Worm (Caenorhabditis elegans) whole organism, late embryonic: Measurements from ENCODE around the gene F48E3.2.

Experiments
- C08G9.2 ChIP-seq: sonication (generic microtip); optimal IDR thresholded peaks from 2 replicates; lab custom pipeline; 2016; ENCODE audit warnings: mild to moderate bottlenecking, missing genetic modification characterization, moderate library complexity, missing compliant biosample characterization
- K02D7.2 ChIP-seq: sonication (generic microtip); optimal IDR thresholded peaks from 2 replicates; lab custom pipeline; 2017; ENCODE audit warnings: mild to moderate bottlenecking, missing genetic modification characterization, missing compliant biosample characterization
- K09A11.1 ChIP-seq: sonication (generic microtip); optimal IDR thresholded peaks from 2 replicates; lab custom pipeline; 2017; ENCODE audit warnings: antibody characterized with exemption, mild to moderate bottlenecking, missing genetic modification characterization, missing compliant biosample characterization; ENCODE audit not compliant: insufficient read depth
- T23F11.4 ChIP-seq: fragments of 200-800 bp; sonication (Bioruptor generic); optimal IDR thresholded peaks from 2 replicates; lab custom pipeline; 2018; ENCODE audit warnings: mild to moderate bottlenecking, missing genetic modification characterization, missing compliant biosample characterization
- Y22D7AL.16 ChIP-seq: sonication (generic microtip); optimal IDR thresholded peaks from 2 replicates; lab custom pipeline; 2016; ENCODE audit warnings: missing genetic modification characterization, missing compliant biosample characterization
- ahr-1 ChIP-seq: sonication (generic microtip); optimal IDR thresholded peaks from 2 replicates; lab custom pipeline; 2016; ENCODE audit warnings: missing genetic modification characterization, missing compliant biosample characterization
- ama-1 ChIP-seq: fragments of 150-350 bp; optimal IDR thresholded peaks from 2 replicates; lab custom pipeline; 2014
- ceh-18 ChIP-seq: sonication (generic microtip); optimal IDR thresholded peaks from 2 replicates; lab custom pipeline; 2016; ENCODE audit warnings: missing genetic modification characterization, missing compliant biosample characterization
- ceh-19 ChIP-seq: fragments of 200-800 bp; sonication (Bioruptor generic); optimal IDR thresholded peaks from 2 replicates; lab custom pipeline; 2018; ENCODE audit warnings: mild to moderate bottlenecking, missing genetic modification characterization, missing compliant biosample characterization
- ceh-2 ChIP-seq: sonication (generic microtip); optimal IDR thresholded peaks from 2 replicates; lab custom pipeline; 2016; ENCODE audit warnings: missing genotype, missing genetic modification characterization, missing compliant biosample characterization
- ceh-30 ChIP-seq: fragments of 150-350 bp; optimal IDR thresholded peaks from 2 replicates; lab custom pipeline; 2014; ENCODE audit warnings: missing biosample characterization, missing genetic modification characterization
- ceh-31 ChIP-seq: sonication (generic microtip); optimal IDR thresholded peaks from 2 replicates; lab custom pipeline; 2016; ENCODE audit warnings: missing genetic modification characterization, missing compliant biosample characterization
- ceh-34 ChIP-seq: sonication (generic microtip); optimal IDR thresholded peaks from 2 replicates; lab custom pipeline; 2016; ENCODE audit warnings: mild to moderate bottlenecking, missing genetic modification characterization, missing compliant biosample characterization
- ceh-48 ChIP-seq: sonication (generic microtip); optimal IDR thresholded peaks from 2 replicates; lab custom pipeline; 2016; ENCODE audit warnings: missing genetic modification characterization, inconsistent platforms, missing compliant biosample characterization
- che-1 ChIP-seq: sonication (generic microtip); optimal IDR thresholded peaks from 2 replicates; lab custom pipeline; 2016; ENCODE audit warnings: mild to moderate bottlenecking, missing genetic modification characterization, missing compliant biosample characterization
- dmd-4 ChIP-seq: sonication (generic microtip); optimal IDR thresholded peaks from 2 replicates; lab custom pipeline; 2016; ENCODE audit warnings: borderline replicate concordance, missing genetic modification characterization, missing compliant biosample characterization
- dve-1 ChIP-seq: sonication (generic microtip); optimal IDR thresholded peaks from 2 replicates; lab custom pipeline; 2017; ENCODE audit warnings: antibody characterized with exemption, mild to moderate bottlenecking, missing genetic modification characterization, missing compliant biosample characterization
- elt-4 ChIP-seq: sonication (generic microtip); optimal IDR thresholded peaks from 2 replicates; lab custom pipeline; 2016; ENCODE audit warnings: missing genetic modification characterization, missing compliant biosample characterization
- ets-4 ChIP-seq: sonication (generic microtip); optimal IDR thresholded peaks from 2 replicates; lab custom pipeline; 2016; ENCODE audit warnings: missing genetic modification characterization, missing compliant biosample characterization
- eyg-1 ChIP-seq: sonication (generic microtip); optimal IDR thresholded peaks from 2 replicates; lab custom pipeline; 2016; ENCODE audit warnings: missing genotype, missing genetic modification characterization, missing compliant biosample characterization
- fax-1 ChIP-seq: sonication (generic microtip); optimal IDR thresholded peaks from 2 replicates; lab custom pipeline; 2016; ENCODE audit warnings: missing genotype, missing genetic modification characterization, missing compliant biosample characterization
- fkh-10 ChIP-seq: fragments of 150-350 bp; optimal IDR thresholded peaks from 2 replicates; lab custom pipeline; 2014; ENCODE audit warnings: missing biosample characterization, missing genetic modification reagents, missing genetic modification characterization
- fkh-6 ChIP-seq: sonication (generic microtip); optimal IDR thresholded peaks from 2 replicates; lab custom pipeline; 2016; ENCODE audit warnings: missing genetic modification characterization, missing compliant biosample characterization
- hlh-30 ChIP-seq: sonication (generic microtip); optimal IDR thresholded peaks from 2 replicates; lab custom pipeline; 2017; ENCODE audit warnings: antibody characterized with exemption, missing genetic modification characterization, missing compliant biosample characterization; ENCODE audit not compliant: insufficient read depth
- hlh-6 ChIP-seq: sonication (generic microtip); optimal IDR thresholded peaks from 2 replicates; lab custom pipeline; 2016; ENCODE audit warnings: missing genotype, missing genetic modification characterization, missing compliant biosample characterization
- madf-2 ChIP-seq: sonication (generic microtip); optimal IDR thresholded peaks from 2 replicates; lab custom pipeline; 2017; ENCODE audit warnings: missing genetic modification characterization, missing compliant biosample characterization
- nfya-1 ChIP-seq: sonication (generic microtip); optimal IDR thresholded peaks from 2 replicates; lab custom pipeline; 2017; ENCODE audit warnings: missing genetic modification characterization, mild to moderate bottlenecking, missing compliant biosample characterization, antibody characterized with exemption, moderate library complexity
- nhr-232 ChIP-seq: sonication (generic microtip); optimal IDR thresholded peaks from 2 replicates; lab custom pipeline; 2016; ENCODE audit warnings: missing genetic modification characterization, missing compliant biosample characterization
- pat-9 ChIP-seq: fragments of 200-800 bp; sonication (Bioruptor generic); optimal IDR thresholded peaks from 2 replicates; lab custom pipeline; 2018; ENCODE audit warnings: mild to moderate bottlenecking, missing genetic modification characterization, moderate library complexity, missing compliant biosample characterization
- pax-1 ChIP-seq: fragments of 150-350 bp; optimal IDR thresholded peaks from 2 replicates; lab custom pipeline; 2014; ENCODE audit warnings: missing biosample characterization, missing genetic modification characterization
- pha-2 ChIP-seq: sonication (generic microtip); optimal IDR thresholded peaks from 2 replicates; lab custom pipeline; 2017; ENCODE audit warnings: mild to moderate bottlenecking, missing genetic modification characterization, missing compliant biosample characterization
- pros-1 ChIP-seq: fragments of 150-350 bp; optimal IDR thresholded peaks from 2 replicates; lab custom pipeline; 2014; ENCODE audit warnings: missing biosample characterization, missing genetic modification reagents, missing genetic modification characterization
- ref-2 ChIP-seq: sonication (generic microtip); optimal IDR thresholded peaks from 2 replicates; lab custom pipeline; 2016; ENCODE audit warnings: missing genetic modification characterization, missing compliant biosample characterization
- rnt-1 ChIP-seq: sonication (generic microtip); optimal IDR thresholded peaks from 2 replicates; lab custom pipeline; 2016; ENCODE audit warnings: missing genetic modification characterization, missing compliant biosample characterization
- sdc-2 ChIP-seq: sonication (generic microtip); optimal IDR thresholded peaks from 2 replicates; lab custom pipeline; 2016; ENCODE audit warnings: missing genotype, missing genetic modification characterization, missing compliant biosample characterization
- sox-2 ChIP-seq: fragments of 200-800 bp; sonication (Bioruptor generic); IDR thresholded peaks from 2 replicates; pipeline ENCODE4 v1.3.6; 2022; ENCODE audit warnings: missing genetic modification reagents, missing genetic modification characterization, missing compliant biosample characterization
- syd-9 ChIP-seq: sonication (generic microtip); optimal IDR thresholded peaks from 2 replicates; lab custom pipeline; 2016; ENCODE audit warnings: mild to moderate bottlenecking, missing genetic modification characterization, moderate library complexity, missing compliant biosample characterization
- tbx-2 ChIP-seq: sonication (generic microtip); optimal IDR thresholded peaks from 2 replicates; lab custom pipeline; 2016; ENCODE audit warnings: missing genetic modification characterization, missing compliant biosample characterization
- tbx-7 ChIP-seq: sonication (generic microtip); optimal IDR thresholded peaks from 2 replicates; lab custom pipeline; 2016; ENCODE audit warnings: missing genotype, missing genetic modification characterization, missing compliant biosample characterization
- unc-42 ChIP-seq: sonication (generic microtip); optimal IDR thresholded peaks from 2 replicates; lab custom pipeline; 2016; ENCODE audit warnings: missing genotype, missing genetic modification characterization, missing compliant biosample characterization
- unc-55 ChIP-seq: sonication (generic microtip); optimal IDR thresholded peaks from 2 replicates; lab custom pipeline; 2017; ENCODE audit warnings: missing biosample characterization, missing genetic modification reagents, missing genetic modification characterization
- unc-86 ChIP-seq: sonication (generic microtip); optimal IDR thresholded peaks from 2 replicates; lab custom pipeline; 2016; ENCODE audit warnings: missing genetic modification characterization, missing compliant biosample characterization

F48E3.2 gene

ce11 chrX:7478948-7479347, 14.0 kb downstream of the F48E3.2 start, which contains the start of gene mek-1:
Gene mek-1 (plus strand): TSS chrX:7479248.
- no peak for TF ChIP-seq ceh-2 (tag; lab: Kevin White, UChicago)
- TF ChIP-seq syd-9 (tag; lab: Kevin White, UChicago), result no peak
- TF ChIP-seq ceh-18 (tag; lab: Kevin White, UChicago), result no peak
- no peak for TF ChIP-seq tbx-7
- no peak for TF ChIP-seq C08G9.2 (tag; lab: Kevin White, UChicago)
- no peak for TF ChIP-seq sdc-2 (tag; lab: Kevin White, UChicago)
- TF ChIP-seq hlh-30, result no peak
- no peak for TF ChIP-seq ets-4
- no peak for TF ChIP-seq unc-42 (tag; lab: Kevin White, UChicago)
- TF ChIP-seq K02D7.2, result no peak
- no peak for TF ChIP-seq pax-1 (tag; lab: Kevin White, UChicago)
- no peak for TF ChIP-seq T23F11.4
- TF ChIP-seq che-1 (tag; lab: Kevin White, UChicago), result no peak
- no peak for TF ChIP-seq nhr-232 (tag; lab: Kevin White, UChicago)

- TF ChIP-seq dve-1 (tag; lab: Kevin White, UChicago) (no peak), hlh-30 (peak; percentile 49), sdc-2 (tag; lab: Kevin White, UChicago) (peak; percentile 51), tbx-2 (tag; lab: Kevin White, UChicago) (peak; percentile 57), ama-1 (no peak), unc-42 (tag; lab: Kevin White, UChicago) (peak; percentile 55), K09A11.1 (peak; percentile 36), pat-9 (tag; lab: Kevin White, UChicago) (peak; percentile 8), rnt-1 (tag; lab: Kevin White, UChicago) (peak; percentile 38), dmd-4 (tag; lab: Kevin White, UChicago) (no peak), ceh-48 (tag; lab: Kevin White, UChicago) (no peak), ceh-19 (GFP tag; lab: Kevin White, UChicago) (peak; percentile 46), unc-86 (no peak), ceh-31 (peak; percentile 51), ceh-2 (tag; lab: Kevin White, UChicago) (no peak)
- TF ChIP-seq, all 69 proteins: peak for 9
These were observed 14.4 kb downstream of the F48E3.2 start for ce11 chrX:7478476-7478875.

ce11 chrX:7474968-7475433, 17.9 kb downstream of the F48E3.2 start, which contains the start of gene coh-1:
Gene coh-1 (minus strand): TSS chrX:7475018.
- no peak for TF ChIP-seq ama-1
- no peak for TF ChIP-seq nhr-232 (tag; lab: Kevin White, UChicago)
- TF ChIP-seq hlh-6 (tag; lab: Kevin White, UChicago), result no peak
- TF ChIP-seq tbx-2 (tag; lab: Kevin White, UChicago), result peak; percentile 43
- peak; percentile 21 for TF ChIP-seq unc-55 (GFP tag; lab: Kevin White, UChicago)
- no peak for TF ChIP-seq madf-2 (tag; lab: Kevin White, UChicago)
- TF ChIP-seq fax-1 (tag; lab: Kevin White, UChicago), result no peak
- TF ChIP-seq K09A11.1, result no peak
- peak; percentile 50 for TF ChIP-seq pros-1 (tag; lab: Kevin White, UChicago)
- TF ChIP-seq ceh-18 (tag; lab: Kevin White, UChicago), result peak; percentile 24
- TF ChIP-seq fkh-10, result no peak
- TF ChIP-seq unc-42 (tag; lab: Kevin White, UChicago), result peak; percentile 83
- TF ChIP-seq fkh-6 (tag; lab: Kevin White, UChicago), result no peak
- no peak for TF ChIP-seq C08G9.2 (tag; lab: Kevin White, UChicago)
- TF ChIP-seq nfya-1 (tag; lab: Kevin White, UChicago), result peak; percentile 68
- TF ChIP-seq che-1 (tag; lab: Kevin White, UChicago), result no peak
- no peak for TF ChIP-seq syd-9 (tag; lab: Kevin White, UChicago)
- TF ChIP-seq ceh-30 (tag; lab: Kevin White, UChicago), result peak; percentile 2
- no peak for TF ChIP-seq sox-2 (GFP tag; lab: Robert Waterston, UW)
- TF ChIP-seq ref-2 (tag; lab: Kevin White, UChicago), result no peak
- TF ChIP-seq rnt-1 (tag; lab: Kevin White, UChicago), result peak; percentile 54
- peak; percentile 41 for TF ChIP-seq ceh-34 (tag; lab: Kevin White, UChicago)
- TF ChIP-seq Y22D7AL.16 (tag; lab: Kevin White, UChicago), result no peak
- TF ChIP-seq pha-2 (tag; lab: Kevin White, UChicago), result no peak
- peak; percentile 85 for TF ChIP-seq ceh-31
- no peak for TF ChIP-seq elt-4
- TF ChIP-seq ahr-1, result no peak
- TF ChIP-seq eyg-1 (tag; lab: Kevin White, UChicago), result no peak
- TF ChIP-seq sdc-2 (tag; lab: Kevin White, UChicago), result no peak
